Worm (Caenorhabditis elegans) whole organism, L4 larva: ENCODE measurements around the gene F23G4.1.

ENCODE experiments used
- egl-43 ChIP-seq: fragments of 200-800 bp; sonication (Bioruptor generic); IDR thresholded peaks from 2 replicates; pipeline ENCODE4 v1.3.6; 2022; ENCODE audit warnings: missing genetic modification reagents, missing genetic modification characterization, missing compliant biosample characterization
- fkh-10 ChIP-seq: fragments of 150-350 bp; optimal IDR thresholded peaks from 2 replicates; lab custom pipeline; 2014; ENCODE audit warnings: missing biosample characterization, missing genetic modification reagents, missing genetic modification characterization
- fos-1 ChIP-seq: fragments of 150-350 bp; optimal IDR thresholded peaks from 2 replicates; lab custom pipeline; 2014; ENCODE audit warnings: missing biosample characterization, missing genetic modification characterization
- hlh-30 ChIP-seq: sonication (generic microtip); optimal IDR thresholded peaks from 2 replicates; lab custom pipeline; 2017; ENCODE audit warnings: antibody characterized with exemption, mild to moderate bottlenecking, missing genetic modification characterization, missing compliant biosample characterization; ENCODE audit not compliant: insufficient read depth
- nhr-10 ChIP-seq: fragments of 150-350 bp; optimal IDR thresholded peaks from 2 replicates; lab custom pipeline; 2014; ENCODE audit warnings: missing biosample characterization, missing genetic modification characterization
- saeg-2 ChIP-seq: fragments of 200-800 bp; sonication (Bioruptor generic); IDR thresholded peaks from 2 replicates; pipeline ENCODE4 v1.3.6; 2022; ENCODE audit warnings: missing genetic modification reagents, missing genetic modification characterization, missing compliant biosample characterization
- skn-1 ChIP-seq: fragments of 150-350 bp; optimal IDR thresholded peaks from 2 replicates; lab custom pipeline; 2014; ENCODE audit warnings: missing biosample characterization, missing genetic modification characterization
- unc-62 ChIP-seq, 3 experiments: fragments of 150-350 bp in 1 of 3; sonication (generic microtip); optimal IDR thresholded peaks in 2 of 3; peaks in 1 of 3; 1 replicate in 1 of 3; 2 replicates in 2 of 3; lab custom pipeline; 2014 to 2017; ENCODE audit warnings: missing biosample characterization in 3 of 3, missing genetic modification characterization in 3 of 3, missing genetic modification reagents in 3 of 3, missing genotype in 1 of 3
- zag-1 ChIP-seq: fragments of 150-350 bp; optimal IDR thresholded peaks from 2 replicates; lab custom pipeline; 2014; ENCODE audit warnings: missing biosample characterization, missing genetic modification characterization

- TF ChIP-seq nhr-10 (tag; lab: Kevin White, UChicago): no peak
- no peak for TF ChIP-seq zag-1 (tag; lab: Kevin White, UChicago)
- TF ChIP-seq skn-1 (tag; lab: Kevin White, UChicago): no peak
- no peak for TF ChIP-seq fos-1
- TF ChIP-seq unc-62 (GFP tag; optimal IDR thresholded peaks at IDR 0.05 in 1 of 2; lab: Kevin White, UChicago): peak in 1 of 2 experiments; percentile 18
- TF ChIP-seq unc-62 (tag; optimal IDR thresholded peaks at IDR 0.05; lab: Kevin White, UChicago): no peak
- TF ChIP-seq fkh-10 (GFP tag; lab: Kevin White, UChicago): no peak
- TF ChIP-seq hlh-30: no peak
- TF ChIP-seq saeg-2 (GFP tag; lab: Robert Waterston, UW): no peak
- no peak for TF ChIP-seq egl-43
These were observed 22.3 kb upstream of the F23G4.1 start for ce11 chrX:6625275-6625674.
